Fruit fly (Drosophila melanogaster) whole organism, embryonic: ENCODE data around the gene goe.

Source experiments
- CG10321 ChIP-seq: fragments of 200-800 bp; sonication (Bioruptor generic); IDR thresholded peaks from 2 replicates; pipeline ENCODE4 v1.3.6; 2022; ENCODE audit warnings: missing biosample characterization, missing genetic modification characterization
- CG10543 ChIP-seq: fragments of 200-800 bp; sonication (Bioruptor generic); optimal IDR thresholded peaks from 3 replicates; lab custom pipeline; 2017; ENCODE audit warnings: missing biosample characterization, mild to moderate bottlenecking, missing genetic modification characterization, moderate library complexity
- CG1233 ChIP-seq: fragments of 200-800 bp; sonication (Bioruptor generic); optimal IDR thresholded peaks from 4 replicates; lab custom pipeline; 2018; ENCODE audit warnings: missing biosample characterization, mild to moderate bottlenecking, missing genetic modification characterization
- CG12659 ChIP-seq: fragments of 200-800 bp; sonication (Bioruptor generic); optimal IDR thresholded peaks from 3 replicates; lab custom pipeline; 2017; ENCODE audit warnings: mild to moderate bottlenecking, missing biosample characterization, missing genetic modification reagents, missing genetic modification characterization
- CG12769 ChIP-seq: fragments of 200-800 bp; sonication (Bioruptor generic); optimal IDR thresholded peaks from 2 replicates; lab custom pipeline; 2019; ENCODE audit warnings: missing biosample characterization, mild to moderate bottlenecking, missing genetic modification characterization, moderate library complexity
- CG13296 ChIP-seq: fragments of 200-800 bp; sonication (Bioruptor generic); optimal IDR thresholded peaks from 3 replicates; lab custom pipeline; 2018; ENCODE audit warnings: missing biosample characterization, mild to moderate bottlenecking, missing genetic modification characterization
- CG15269 ChIP-seq: fragments of 200-800 bp; sonication (Bioruptor generic); optimal IDR thresholded peaks from 2 replicates; lab custom pipeline; 2018; ENCODE audit warnings: missing biosample characterization, mild to moderate bottlenecking, missing genetic modification characterization, moderate library complexity
- CG15696 ChIP-seq: fragments of 200-800 bp; sonication (Bioruptor generic); optimal IDR thresholded peaks from 2 replicates; lab custom pipeline; 2019; ENCODE audit warnings: missing biosample characterization, mild to moderate bottlenecking, missing genetic modification characterization, moderate library complexity
- CG17359 ChIP-seq: fragments of 200-800 bp; sonication (Bioruptor generic); optimal IDR thresholded peaks from 3 replicates; lab custom pipeline; 2018; ENCODE audit warnings: missing biosample characterization, mild to moderate bottlenecking, missing genetic modification characterization, moderate library complexity
- CG2889 ChIP-seq: fragments of 200-800 bp; sonication (Bioruptor generic); IDR thresholded peaks from 3 replicates; pipeline ENCODE4 v1.3.6; 2022; ENCODE audit warnings: missing biosample characterization, missing genetic modification characterization
- CG30431 ChIP-seq: fragments of 200-800 bp; sonication (Bioruptor generic); optimal IDR thresholded peaks from 2 replicates; lab custom pipeline; 2017; ENCODE audit warnings: missing biosample characterization, missing genetic modification characterization
- CG3065 ChIP-seq: fragments of 200-800 bp; sonication (Bioruptor generic); optimal IDR thresholded peaks from 2 replicates; lab custom pipeline; 2016; ENCODE audit warnings: missing biosample characterization, missing genetic modification characterization
- CG3838 ChIP-seq: fragments of 200-800 bp; sonication (Bioruptor generic); optimal IDR thresholded peaks from 3 replicates; lab custom pipeline; 2016; ENCODE audit warnings: missing biosample characterization, missing genetic modification characterization
- CG4617 ChIP-seq: fragments of 200-800 bp; sonication (Bioruptor generic); optimal IDR thresholded peaks from 3 replicates; lab custom pipeline; 2016; ENCODE audit warnings: missing biosample characterization, missing genetic modification characterization, borderline replicate concordance
- CG6175 ChIP-seq: fragments of 200-800 bp; sonication (Bioruptor generic); IDR thresholded peaks from 3 replicates; pipeline ENCODE4 v1.3.6; 2022; ENCODE audit warnings: missing biosample characterization, missing genetic modification characterization
- CG7357 ChIP-seq: fragments of 200-800 bp; sonication (Bioruptor generic); IDR thresholded peaks from 3 replicates; pipeline ENCODE4 v1.3.6; 2022; ENCODE audit warnings: missing biosample characterization, missing genetic modification characterization
- CG7786 ChIP-seq: fragments of 200-800 bp; sonication (Bioruptor generic); optimal IDR thresholded peaks from 2 replicates; lab custom pipeline; 2016; ENCODE audit warnings: missing biosample characterization, missing genetic modification characterization
- CG7928 ChIP-seq: fragments of 200-800 bp; sonication (Bioruptor generic); optimal IDR thresholded peaks from 2 replicates; lab custom pipeline; 2017; ENCODE audit warnings: missing biosample characterization, mild to moderate bottlenecking, missing genetic modification characterization
- CG8359 ChIP-seq: fragments of 200-800 bp; sonication (Bioruptor generic); optimal IDR thresholded peaks from 2 replicates; lab custom pipeline; 2017; ENCODE audit warnings: missing biosample characterization, mild to moderate bottlenecking, missing genetic modification characterization, borderline replicate concordance
- CG9797 ChIP-seq: fragments of 200-800 bp; sonication (Bioruptor generic); optimal IDR thresholded peaks from 3 replicates; lab custom pipeline; 2018; ENCODE audit warnings: missing biosample characterization, mild to moderate bottlenecking, missing genetic modification characterization
- CTCF ChIP-seq: fragments of 200-800 bp; sonication (Bioruptor generic); optimal IDR thresholded peaks from 2 replicates; lab custom pipeline; 2017; ENCODE audit warnings: missing biosample characterization, mild to moderate bottlenecking, missing genetic modification characterization, moderate library complexity
- CrebB ChIP-seq: fragments of 200-800 bp; sonication (Bioruptor generic); optimal IDR thresholded peaks from 3 replicates; lab custom pipeline; 2018; ENCODE audit warnings: missing biosample characterization, mild to moderate bottlenecking, missing genetic modification characterization
- E2f2 ChIP-seq: fragments of 200-800 bp; sonication (Bioruptor generic); IDR thresholded peaks from 2 replicates; pipeline ENCODE4 v1.3.6; 2022; ENCODE audit warnings: missing biosample characterization, missing genetic modification characterization
- Ets97D ChIP-seq: fragments of 200-800 bp; sonication (Bioruptor generic); optimal IDR thresholded peaks from 3 replicates; lab custom pipeline; 2016; ENCODE audit warnings: missing biosample characterization, missing genetic modification characterization
- HLH3B ChIP-seq: fragments of 200-800 bp; sonication (Bioruptor generic); IDR thresholded peaks from 2 replicates; pipeline ENCODE4 v1.3.6; 2022; ENCODE audit warnings: missing biosample characterization, missing genetic modification characterization
- Kr ChIP-seq: fragments of 200-800 bp; sonication (Bioruptor generic); optimal IDR thresholded peaks from 2 replicates; lab custom pipeline; 2017; ENCODE audit warnings: missing biosample characterization, mild to moderate bottlenecking, missing genetic modification characterization
- NC2α ChIP-seq: fragments of 200-800 bp; sonication (Bioruptor generic); optimal IDR thresholded peaks from 2 replicates; lab custom pipeline; 2016; ENCODE audit warnings: missing biosample characterization, missing genetic modification characterization
- NFAT ChIP-seq: fragments of 200-800 bp; sonication (Bioruptor generic); IDR thresholded peaks from 2 replicates; pipeline ENCODE4 v1.3.6; 2022; ENCODE audit warnings: missing biosample characterization, missing genetic modification characterization
- Side ChIP-seq: fragments of 200-800 bp; sonication (Bioruptor generic); optimal IDR thresholded peaks from 2 replicates; lab custom pipeline; 2016; ENCODE audit warnings: missing biosample characterization, missing genetic modification characterization
- Vsx1 ChIP-seq: fragments of 200-800 bp; sonication (Bioruptor generic); optimal IDR thresholded peaks from 2 replicates; lab custom pipeline; 2017; ENCODE audit warnings: missing biosample characterization, mild to moderate bottlenecking, missing genetic modification characterization, missing genetic modification reagents
- cato ChIP-seq: fragments of 200-800 bp; sonication (Bioruptor generic); optimal IDR thresholded peaks from 2 replicates; lab custom pipeline; 2016; ENCODE audit warnings: missing biosample characterization, missing genetic modification characterization, borderline replicate concordance
- cg ChIP-seq: fragments of 200-800 bp; sonication (Bioruptor generic); optimal IDR thresholded peaks from 3 replicates; lab custom pipeline; 2019; ENCODE audit warnings: missing biosample characterization, mild to moderate bottlenecking, missing genetic modification characterization, moderate library complexity
- dimm ChIP-seq: fragments of 200-800 bp; sonication (Bioruptor generic); IDR thresholded peaks from 2 replicates; pipeline ENCODE4 v1.3.6; 2022; ENCODE audit warnings: missing biosample characterization, missing genetic modification characterization
- en ChIP-seq: fragments of 200-800 bp; sonication (Bioruptor generic); optimal IDR thresholded peaks from 2 replicates; lab custom pipeline; 2016; ENCODE audit warnings: missing biosample characterization, missing genetic modification characterization
- esg ChIP-seq: fragments of 200-800 bp; sonication (Bioruptor generic); conservative IDR thresholded peaks from 2 replicates; pipeline ENCODE4 v1.3.6; 2022; ENCODE audit warnings: missing biosample characterization, missing genetic modification characterization
- ewg ChIP-seq: fragments of 200-800 bp; sonication (Bioruptor generic); optimal IDR thresholded peaks from 3 replicates; lab custom pipeline; 2017; ENCODE audit warnings: mild to moderate bottlenecking, missing biosample characterization, missing genetic modification reagents, missing genetic modification characterization
- fru ChIP-seq: fragments of >200 bp; optimal IDR thresholded peaks from 2 replicates; lab custom pipeline; 2017
- gsb ChIP-seq: fragments of 200-800 bp; sonication (Bioruptor generic); IDR thresholded peaks from 2 replicates; pipeline ENCODE4 v1.3.6; 2022; ENCODE audit warnings: missing biosample characterization, missing genetic modification characterization
- knrl ChIP-seq: fragments of 200-800 bp; sonication (Bioruptor generic); IDR thresholded peaks from 3 replicates; pipeline ENCODE4 v1.3.6; 2022; ENCODE audit warnings: missing biosample characterization, missing genetic modification characterization; ENCODE audit not compliant: partially characterized antibody
- luna ChIP-seq: fragments of 200-800 bp; sonication (Bioruptor generic); optimal IDR thresholded peaks from 2 replicates; lab custom pipeline; 2016; ENCODE audit warnings: missing biosample characterization, missing genetic modification characterization
- nmo ChIP-seq: fragments of 200-800 bp; sonication (Bioruptor generic); optimal IDR thresholded peaks from 2 replicates; lab custom pipeline; 2018; ENCODE audit warnings: missing biosample characterization, mild to moderate bottlenecking, missing genetic modification characterization, moderate library complexity
- p53 ChIP-seq: fragments of 200-800 bp; sonication (Bioruptor generic); optimal IDR thresholded peaks from 2 replicates; lab custom pipeline; 2016; ENCODE audit warnings: missing biosample characterization, missing genetic modification characterization
- pros ChIP-seq: fragments of 200-800 bp; sonication (Bioruptor generic); optimal IDR thresholded peaks from 3 replicates; lab custom pipeline; 2019; ENCODE audit warnings: missing biosample characterization, mild to moderate bottlenecking, missing genetic modification characterization, moderate library complexity
- run ChIP-seq: fragments of 200-800 bp; sonication (Bioruptor generic); optimal IDR thresholded peaks from 3 replicates; lab custom pipeline; 2018; ENCODE audit warnings: missing biosample characterization, mild to moderate bottlenecking, missing genetic modification characterization
- so ChIP-seq: fragments of 200-800 bp; sonication (Bioruptor generic); IDR thresholded peaks from 3 replicates; pipeline ENCODE4 v1.3.6; 2022; ENCODE audit warnings: missing biosample characterization, missing genetic modification characterization
- stc ChIP-seq: fragments of 200-800 bp; sonication (Bioruptor generic); IDR thresholded peaks from 2 replicates; pipeline ENCODE4 v1.3.6; 2022; ENCODE audit warnings: missing biosample characterization, missing genetic modification characterization
- toy ChIP-seq: fragments of 200-800 bp; sonication (Bioruptor generic); IDR thresholded peaks from 2 replicates; pipeline ENCODE4 v1.3.6; 2022; ENCODE audit warnings: missing biosample characterization, missing genetic modification characterization
- unpg ChIP-seq: fragments of 200-800 bp; sonication (Bioruptor generic); optimal IDR thresholded peaks from 3 replicates; lab custom pipeline; 2018; ENCODE audit warnings: missing biosample characterization, mild to moderate bottlenecking, missing genetic modification characterization, moderate library complexity
- usp ChIP-seq: fragments of >200 bp; optimal IDR thresholded peaks from 2 replicates; lab custom pipeline; 2017; ENCODE audit warnings: missing biosample characterization, missing genetic modification characterization
- wek ChIP-seq: fragments of 200-800 bp; sonication (Bioruptor generic); optimal IDR thresholded peaks from 3 replicates; lab custom pipeline; 2018; ENCODE audit warnings: missing biosample characterization, mild to moderate bottlenecking, missing genetic modification characterization, moderate library complexity

Gene goe

DNA sequence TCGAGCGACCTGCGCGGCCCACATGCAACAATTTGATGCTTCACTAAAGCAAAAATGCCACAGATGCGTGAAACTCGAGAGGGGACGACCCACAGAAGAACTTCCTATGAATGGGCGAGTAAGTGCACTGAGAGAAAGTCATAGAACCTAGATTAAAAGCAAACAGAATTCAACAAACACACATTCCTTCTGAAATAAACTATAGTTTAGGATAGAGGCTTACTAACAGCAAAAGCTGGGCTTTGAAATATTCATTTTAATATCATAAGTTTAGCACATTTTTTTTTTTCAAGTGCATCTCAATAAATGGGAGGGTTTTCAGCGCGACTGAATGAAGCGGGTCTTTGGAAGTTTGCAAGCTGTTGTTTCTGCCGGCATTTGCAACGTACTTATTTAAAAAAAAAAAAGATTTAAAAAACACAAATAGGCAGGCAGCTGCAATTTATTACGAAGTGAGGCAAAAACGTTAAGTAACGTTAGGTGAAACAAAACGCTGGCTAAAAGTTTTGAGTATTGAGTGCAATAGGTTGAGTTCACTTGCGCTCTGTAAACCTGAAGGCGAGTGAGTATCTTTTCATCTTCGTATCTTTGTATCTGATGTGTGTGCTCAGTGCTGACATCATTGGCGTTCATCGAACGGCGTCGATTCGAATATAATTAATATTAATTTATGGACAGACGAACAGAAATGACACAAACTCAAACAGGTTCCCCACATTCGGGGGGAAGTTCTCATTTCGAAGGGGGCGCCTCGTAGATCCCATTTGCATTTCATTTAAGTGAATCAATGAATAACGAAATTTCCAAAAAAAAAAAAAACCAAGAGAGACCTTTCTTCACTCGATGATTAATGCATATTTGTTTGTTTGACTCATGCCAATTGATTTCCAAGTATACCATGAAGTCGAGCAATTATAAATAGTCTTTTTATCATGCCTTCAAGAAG is 21.4 kb upstream of the goe start (continued):
- TF ChIP-seq CrebB (tag; lab: Kevin White, UChicago), result no peak
- TF ChIP-seq Kr (GFP tag; lab: Kevin White, UChicago), result no peak
- no peak for TF ChIP-seq NC2α
- no peak for TF ChIP-seq fru
- TF ChIP-seq CG30431, result peak; percentile 46
- TF ChIP-seq nmo (GFP tag; lab: Kevin White, UChicago), result peak; percentile 69
- no peak for TF ChIP-seq Vsx1 (GFP tag; lab: Kevin White, UChicago)
- TF ChIP-seq Side (GFP tag; lab: Kevin White, UChicago), result peak; percentile 64
- TF ChIP-seq CG3065 (GFP tag; lab: Kevin White, UChicago), result no peak
- no peak for TF ChIP-seq p53 (GFP tag; lab: Kevin White, UChicago)
- TF ChIP-seq CG7357 (GFP tag; lab: Robert Waterston, UW), result peak; percentile 39; the same call in 1 of the 3 replicates
- no peak for TF ChIP-seq CG6175
- no peak for TF ChIP-seq knrl (GFP tag; lab: Robert Waterston, UW)
- TF ChIP-seq CG7786 (GFP tag; lab: Kevin White, UChicago), result peak; percentile 39
- no peak for TF ChIP-seq CG3838 (GFP tag; lab: Kevin White, UChicago)
- TF ChIP-seq CG9797, result no peak
- TF ChIP-seq cg (GFP tag; lab: Kevin White, UChicago), result no peak
- TF ChIP-seq CG12659 (GFP tag; lab: Kevin White, UChicago), result no peak
- no peak for TF ChIP-seq wek (GFP tag; lab: Kevin White, UChicago)
- no peak for TF ChIP-seq CG10321 (GFP tag; lab: Robert Waterston, UW)
- no peak for TF ChIP-seq toy (GFP tag; lab: Robert Waterston, UW)
- TF ChIP-seq NFAT, result no peak
- no peak for TF ChIP-seq CTCF
- TF ChIP-seq CG17359, result peak; percentile 53
- peak; percentile 65 for TF ChIP-seq esg (GFP tag; lab: Robert Waterston, UW)
- TF ChIP-seq HLH3B (GFP tag; lab: Robert Waterston, UW), result peak; percentile 56
- TF ChIP-seq CG1233 (GFP tag; lab: Kevin White, UChicago), result peak; percentile 17
- TF ChIP-seq ewg (GFP tag; lab: Kevin White, UChicago), result peak; percentile 1
- no peak for TF ChIP-seq gsb (GFP tag; lab: Robert Waterston, UW)
- TF ChIP-seq CG10543 (GFP tag; lab: Kevin White, UChicago), result no peak
- peak; percentile 38 for TF ChIP-seq CG15696 (tag; lab: Kevin White, UChicago)
- peak; percentile 73 for TF ChIP-seq stc (GFP tag; lab: Robert Waterston, UW)
- no peak for TF ChIP-seq pros (GFP tag; lab: Kevin White, UChicago)
- TF ChIP-seq CG7928 (GFP tag; lab: Kevin White, UChicago), result no peak
- TF ChIP-seq luna (GFP tag; lab: Kevin White, UChicago), result no peak
- no peak for TF ChIP-seq CG12769 (tag; lab: Kevin White, UChicago)
- peak; percentile 43 for TF ChIP-seq unpg (GFP tag; lab: Kevin White, UChicago)
- TF ChIP-seq usp (GFP tag; lab: Kevin White, UChicago), result no peak
- no peak for TF ChIP-seq run
- peak; percentile 39 for TF ChIP-seq en (GFP tag; lab: Kevin White, UChicago)
- peak; percentile 61; the same call in 1 of the 3 replicates for TF ChIP-seq so (GFP tag; lab: Robert Waterston, UW)
- peak; percentile 10 for TF ChIP-seq Ets97D (GFP tag; lab: Kevin White, UChicago)
- peak; percentile 25 for TF ChIP-seq cato (GFP tag; lab: Kevin White, UChicago)
- TF ChIP-seq CG2889 (GFP tag; lab: Robert Waterston, UW), result no peak
- no peak for TF ChIP-seq CG13296 (GFP tag; lab: Kevin White, UChicago)
- no peak for TF ChIP-seq CG4617
- peak; percentile 41; the same call in 1 of the 2 replicates for TF ChIP-seq E2f2
- TF ChIP-seq CG8359 (GFP tag; lab: Kevin White, UChicago), result peak; percentile 28
- peak; percentile 27; the same call in 1 of the 2 replicates for TF ChIP-seq dimm (GFP tag; lab: Robert Waterston, UW)
- TF ChIP-seq CG15269 (tag; lab: Kevin White, UChicago), result no peak
